Worm (Caenorhabditis elegans): ENCODE data around the gene C53D6.4.
A peak's percentile ranks its signal among the peaks of the same experiment; 100 is the strongest.

Gene C53D6.4

DNA sequence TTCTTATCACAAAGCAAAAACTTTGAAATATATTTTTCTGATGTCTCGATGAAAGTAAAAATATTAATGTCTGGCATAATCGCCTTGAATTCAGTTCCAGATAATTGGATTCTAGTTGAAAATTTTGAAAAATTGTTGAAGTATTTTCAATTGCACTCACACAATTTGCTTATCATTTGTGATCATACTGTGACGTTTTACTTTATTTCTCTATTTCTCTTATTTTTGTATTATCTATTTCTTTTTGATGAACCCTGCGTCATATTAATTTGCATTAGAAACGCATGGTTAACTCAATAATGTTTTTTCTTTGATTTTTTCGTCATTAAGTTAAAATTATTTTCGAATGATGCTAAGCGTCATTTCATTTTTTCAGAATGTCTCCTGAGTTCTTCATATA, 10.5 kb downstream of the C53D6.4 start, which contains the start of gene C53D6.11:
TSS of gene C53D6.11 (plus strand) at position 328 of the 400 bp plus-strand sequence.
- TF ChIP-seq R02D3.7 (tag; optimal IDR thresholded peaks at IDR 0.05) (no peak), nhr-237 (tag; optimal IDR thresholded peaks at IDR 0.05) (no peak), pqm-1 (tag; optimal IDR thresholded peaks at IDR 0.05) (peak; percentile 13), nfya-1 (tag; optimal IDR thresholded peaks at IDR 0.05; ENCODE audit: insufficient read depth) (no peak), unc-62 (GFP tag; optimal IDR thresholded peaks at IDR 0.05) (no peak), mdl-1 (tag; optimal IDR thresholded peaks at IDR 0.05) (no peak), lin-15B (tag; optimal IDR thresholded peaks at IDR 0.05) (no peak), ZK546.5 (tag; optimal IDR thresholded peaks at IDR 0.05) (no peak), elt-2 (tag; optimal IDR thresholded peaks at IDR 0.05) (peak; percentile 67), ztf-4 (tag; optimal IDR thresholded peaks at IDR 0.05) (no peak), ceh-9 (tag; optimal IDR thresholded peaks at IDR 0.05) (no peak), hmg-11 (tag; optimal IDR thresholded peaks at IDR 0.05) (no peak), elt-3 (tag; optimal IDR thresholded peaks at IDR 0.05) (no peak), nhr-28 (tag; optimal IDR thresholded peaks at IDR 0.05) (no peak), ceh-16 (tag; optimal IDR thresholded peaks at IDR 0.05) (no peak), egl-5 (tag; optimal IDR thresholded peaks at IDR 0.05) (no peak), ceh-28 (tag; optimal IDR thresholded peaks at IDR 0.05) (no peak), tbx-2 (tag; optimal IDR thresholded peaks at IDR 0.05) (no peak), nhr-77 (tag; optimal IDR thresholded peaks at IDR 0.05) (no peak), pha-4 (tag; optimal IDR thresholded peaks at IDR 0.05) (peak; percentile 30), elt-1 (tag; optimal IDR thresholded peaks at IDR 0.05) (no peak), jun-1 (tag; optimal IDR thresholded peaks at IDR 0.05) (no peak), skn-1 (tag; optimal IDR thresholded peaks at IDR 0.05) (no peak), aly-2 (tag; optimal IDR thresholded peaks at IDR 0.05) (no peak), eor-1 (tag; optimal IDR thresholded peaks at IDR 0.05) (no peak), lsy-12 (tag; optimal IDR thresholded peaks at IDR 0.05) (no peak)

DNA sequence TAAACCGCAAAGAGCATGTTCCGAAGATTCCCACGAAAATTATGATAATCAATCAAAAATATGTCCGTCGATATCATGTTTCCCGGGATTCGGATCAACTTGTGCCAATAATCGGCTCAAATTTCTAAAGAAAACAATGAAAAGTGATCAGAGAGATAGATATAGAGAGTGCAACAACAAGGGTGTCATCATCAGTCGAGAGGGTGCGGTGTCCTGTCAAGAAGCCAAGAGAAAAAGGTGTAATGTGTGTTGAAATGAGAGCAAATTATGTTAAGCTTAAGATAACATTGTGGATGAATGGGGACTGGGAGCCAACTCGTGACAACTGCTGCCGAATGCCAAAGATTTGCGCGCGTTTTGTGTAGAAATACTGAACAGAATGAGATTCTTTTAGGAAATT, 12.8 kb downstream of the C53D6.4 start:
- no peak for TF ChIP-seq tbx-2 (tag; optimal IDR thresholded peaks at IDR 0.05)
- TF ChIP-seq elt-2 (tag; optimal IDR thresholded peaks at IDR 0.05) = no peak
- no peak for TF ChIP-seq nhr-43 (tag; optimal IDR thresholded peaks at IDR 0.05; ENCODE audit: poor library complexity, severe bottlenecking)
- no peak for TF ChIP-seq hmg-11 (tag; optimal IDR thresholded peaks at IDR 0.05)

DNA sequence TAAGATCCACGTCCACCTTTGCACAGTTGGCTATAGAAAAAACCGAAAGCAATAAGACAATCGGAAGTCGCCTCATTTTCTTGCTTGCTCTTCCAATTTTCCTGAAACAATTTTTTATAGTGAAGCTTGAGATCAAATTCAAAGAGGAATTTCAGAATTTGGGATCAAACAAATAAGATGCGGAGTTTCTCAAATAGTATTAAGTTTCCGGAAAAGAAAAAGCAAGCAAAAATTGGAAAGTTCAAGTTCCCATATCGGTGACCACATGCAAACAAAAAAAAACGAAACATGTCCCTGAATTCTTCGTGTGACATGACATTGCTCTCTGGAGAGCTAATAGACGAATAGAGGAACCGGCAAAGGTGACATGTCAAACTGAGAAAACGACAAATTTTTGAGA, 15.4 kb downstream of the C53D6.4 start, which contains the start of gene unc-129:
TSS of gene unc-129 (minus strand) at position 101 of the 400 bp plus-strand sequence.
- TF ChIP-seq aly-2 (tag; optimal IDR thresholded peaks at IDR 0.05) (no peak), ztf-4 (tag; optimal IDR thresholded peaks at IDR 0.05) (no peak), ceh-28 (tag; optimal IDR thresholded peaks at IDR 0.05) (no peak), lin-15B (tag; optimal IDR thresholded peaks at IDR 0.05) (no peak), pqm-1 (tag; optimal IDR thresholded peaks at IDR 0.05) (no peak), nfya-1 (tag; optimal IDR thresholded peaks at IDR 0.05; ENCODE audit: insufficient read depth) (no peak), jun-1 (tag; optimal IDR thresholded peaks at IDR 0.05) (no peak), egl-27 (tag; optimal IDR thresholded peaks at IDR 0.05) (no peak), fkh-2 (tag; optimal IDR thresholded peaks at IDR 0.05) (no peak), R02D3.7 (tag; optimal IDR thresholded peaks at IDR 0.05) (no peak), daf-12 (tag; optimal IDR thresholded peaks at IDR 0.05) (no peak), nhr-23 (tag; optimal IDR thresholded peaks at IDR 0.05) (no peak), ceh-16 (tag; optimal IDR thresholded peaks at IDR 0.05) (no peak), ztf-11 (tag; optimal IDR thresholded peaks at IDR 0.05) (no peak), mml-1 (tag; optimal IDR thresholded peaks at IDR 0.05) (no peak), nhr-25 (tag; optimal IDR thresholded peaks at IDR 0.05) (no peak)

DNA sequence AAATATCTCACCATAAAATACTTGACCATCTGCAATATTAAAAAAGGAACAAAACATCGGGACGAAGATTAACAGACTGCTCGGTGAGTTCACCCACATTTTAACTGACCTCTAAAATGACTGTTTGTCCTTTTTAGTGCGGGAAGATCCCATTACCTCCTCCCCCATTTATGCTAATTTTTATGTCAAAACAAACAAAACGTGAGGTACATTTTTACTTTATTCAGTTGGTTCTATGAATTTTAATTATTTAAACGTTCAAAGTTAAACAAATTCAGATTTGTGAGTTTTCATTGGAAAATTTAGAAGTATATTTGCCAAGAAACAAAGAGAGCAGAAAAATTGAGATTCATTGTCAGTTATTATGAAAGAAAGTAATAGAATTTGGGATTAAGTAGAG, 18.1 kb downstream of the C53D6.4 start, which contains the start of gene C53D6.8:
TSS of gene C53D6.8 (minus strand) at position 101 of the 400 bp plus-strand sequence.
- no peak for TF ChIP-seq R02D3.7 (tag; optimal IDR thresholded peaks at IDR 0.05)
- no peak for TF ChIP-seq zag-1 (tag; optimal IDR thresholded peaks at IDR 0.05)
- TF ChIP-seq mml-1 (tag; optimal IDR thresholded peaks at IDR 0.05) = no peak
- no peak for TF ChIP-seq tbx-2 (tag; optimal IDR thresholded peaks at IDR 0.05)
- no peak for TF ChIP-seq egl-27 (tag; optimal IDR thresholded peaks at IDR 0.05)
- no peak for TF ChIP-seq ceh-16 (tag; optimal IDR thresholded peaks at IDR 0.05)
- TF ChIP-seq elt-2 (tag; optimal IDR thresholded peaks at IDR 0.05) = no peak
- no peak for TF ChIP-seq jun-1 (tag; optimal IDR thresholded peaks at IDR 0.05)
- no peak for TF ChIP-seq nhr-76 (tag; optimal IDR thresholded peaks at IDR 0.05)

All from whole organism, L3 larva.